Worm (Caenorhabditis elegans) whole organism, young adult: ENCODE measurements around the gene pha-1.
A peak's percentile ranks its signal among the peaks of the same experiment; 100 is the strongest.

Source experiments
- B0261.1 ChIP-seq: sonication (generic microtip); optimal IDR thresholded peaks from 2 replicates; lab custom pipeline; 2016; ENCODE audit warnings: mild to moderate bottlenecking, missing genetic modification characterization, moderate library complexity, missing compliant biosample characterization
- D2030.7 ChIP-seq: fragments of 200-800 bp; sonication (Bioruptor generic); IDR thresholded peaks from 2 replicates; pipeline ENCODE4 v1.3.6; 2022; ENCODE audit warnings: missing genetic modification reagents, missing genetic modification characterization, missing compliant biosample characterization
- F22D6.2 ChIP-seq: sonication (generic microtip); optimal IDR thresholded peaks from 2 replicates; lab custom pipeline; 2016; ENCODE audit warnings: mild to moderate bottlenecking, missing genetic modification characterization, missing compliant biosample characterization
- F57A8.1 ChIP-seq: fragments of 200-800 bp; sonication (Bioruptor generic); optimal IDR thresholded peaks from 2 replicates; lab custom pipeline; 2018; ENCODE audit warnings: mild to moderate bottlenecking, missing genetic modification characterization, moderate library complexity, missing compliant biosample characterization
- K11D2.4 ChIP-seq: fragments of 200-800 bp; sonication (Bioruptor generic); IDR thresholded peaks from 2 replicates; pipeline ENCODE4 v1.3.6; 2022; ENCODE audit warnings: missing genetic modification reagents, missing genetic modification characterization, missing compliant biosample characterization
- T07F8.4 ChIP-seq: sonication (generic microtip); optimal IDR thresholded peaks from 2 replicates; lab custom pipeline; 2016; ENCODE audit warnings: mild to moderate bottlenecking, missing genetic modification characterization, moderate library complexity, missing compliant biosample characterization
- Y67H2A.10 ChIP-seq: fragments of 200-800 bp; sonication (Bioruptor generic); conservative IDR thresholded peaks from 2 replicates; pipeline ENCODE4 v1.3.6; 2022; ENCODE audit warnings: missing genetic modification reagents, missing genetic modification characterization, missing compliant biosample characterization
- ZK185.1 ChIP-seq: sonication (generic microtip); optimal IDR thresholded peaks from 2 replicates; lab custom pipeline; 2016; ENCODE audit warnings: mild to moderate bottlenecking, missing genetic modification characterization, missing compliant biosample characterization; ENCODE audit not compliant: poor library complexity, severe bottlenecking
- akir-1 ChIP-seq: fragments of 200-800 bp; sonication (Bioruptor generic); optimal IDR thresholded peaks from 2 replicates; lab custom pipeline; 2018; ENCODE audit warnings: mild to moderate bottlenecking, missing genetic modification characterization, moderate library complexity, missing compliant biosample characterization
- ama-1 ChIP-seq, 3 experiments: fragments of 150-350 bp in 1 of 3; sonication (generic microtip) in 2 of 3; optimal IDR thresholded peaks; 2 replicates each; lab custom pipeline; 2014 to 2018; ENCODE audit warnings: missing biosample characterization in 2 of 3, missing genetic modification characterization in 2 of 3, missing genetic modification reagents in 2 of 3
- aptf-2 ChIP-seq: fragments of 200-800 bp; sonication (Bioruptor generic); conservative IDR thresholded peaks from 2 replicates; pipeline ENCODE4 v1.3.6; 2022; ENCODE audit warnings: missing genetic modification reagents, missing genetic modification characterization, missing compliant biosample characterization
- athp-1 ChIP-seq: sonication (generic microtip); optimal IDR thresholded peaks from 2 replicates; lab custom pipeline; 2017; ENCODE audit warnings: mild to moderate bottlenecking, missing genetic modification characterization, missing compliant biosample characterization
- attf-6 ChIP-seq: fragments of 200-800 bp; sonication (Bioruptor generic); IDR thresholded peaks from 2 replicates; pipeline ENCODE4 v1.3.6; 2022; ENCODE audit warnings: missing genetic modification reagents, missing genetic modification characterization, missing compliant biosample characterization
- bed-2 ChIP-seq: fragments of 200-800 bp; sonication (Bioruptor generic); IDR thresholded peaks from 2 replicates; pipeline ENCODE4 v1.3.6; 2022; ENCODE audit warnings: missing genetic modification reagents, missing genetic modification characterization, missing compliant biosample characterization
- ceh-100 ChIP-seq: fragments of 200-800 bp; sonication (Bioruptor generic); IDR thresholded peaks from 2 replicates; pipeline ENCODE4 v1.3.6; 2022; ENCODE audit warnings: missing genetic modification reagents, missing genetic modification characterization, missing compliant biosample characterization
- ceh-58 ChIP-seq: fragments of 200-800 bp; sonication (Bioruptor generic); IDR thresholded peaks from 2 replicates; pipeline ENCODE4 v1.3.6; 2022; ENCODE audit warnings: missing genetic modification characterization, missing compliant biosample characterization
- chd-7 ChIP-seq: sonication (generic microtip); optimal IDR thresholded peaks from 2 replicates; lab custom pipeline; 2016; ENCODE audit warnings: mild to moderate bottlenecking, missing genetic modification characterization, moderate library complexity, missing compliant biosample characterization
- dpl-1 ChIP-seq: fragments of 150-350 bp; optimal IDR thresholded peaks from 2 replicates; lab custom pipeline; 2014; ENCODE audit warnings: missing biosample characterization, missing genetic modification reagents, missing genetic modification characterization
- efl-1 ChIP-seq: fragments of 150-350 bp; optimal IDR thresholded peaks from 2 replicates; lab custom pipeline; 2014; ENCODE audit warnings: missing biosample characterization, missing genetic modification reagents, missing genetic modification characterization
- gei-17 ChIP-seq: fragments of 200-800 bp; sonication (Bioruptor generic); optimal IDR thresholded peaks from 2 replicates; lab custom pipeline; 2018; ENCODE audit warnings: mild to moderate bottlenecking, missing genetic modification characterization, missing compliant biosample characterization
- hlh-12 ChIP-seq: sonication (generic microtip); optimal IDR thresholded peaks from 2 replicates; lab custom pipeline; 2016; ENCODE audit warnings: missing genetic modification characterization, missing compliant biosample characterization
- hmg-20 ChIP-seq: fragments of 200-800 bp; sonication (Bioruptor generic); IDR thresholded peaks from 2 replicates; pipeline ENCODE4 v1.3.6; 2022; ENCODE audit warnings: missing genetic modification reagents, missing genetic modification characterization, missing compliant biosample characterization
- let-526 ChIP-seq: fragments of 200-800 bp; sonication (Bioruptor generic); IDR thresholded peaks from 2 replicates; pipeline ENCODE4 v1.3.6; 2022; ENCODE audit warnings: missing genetic modification reagents, missing genetic modification characterization, missing compliant biosample characterization
- let-607 ChIP-seq, 2 experiments: fragments of 200-800 bp in 1 of 2; sonication (Bioruptor generic) in 1 of 2; sonication (generic microtip) in 1 of 2; optimal IDR thresholded peaks; 2 replicates each; lab custom pipeline; 2016 to 2018; ENCODE audit warnings: mild to moderate bottlenecking in 2 of 2, missing compliant biosample characterization in 2 of 2, missing genetic modification characterization in 2 of 2, moderate library complexity in 2 of 2, missing genotype in 1 of 2
- lin-26 ChIP-seq: fragments of 200-800 bp; sonication (Bioruptor generic); IDR thresholded peaks from 2 replicates; pipeline ENCODE4 v1.3.6; 2022; ENCODE audit warnings: missing genetic modification reagents, missing genetic modification characterization, missing compliant biosample characterization
- lin-40 ChIP-seq: sonication (generic microtip); optimal IDR thresholded peaks from 2 replicates; lab custom pipeline; 2016; ENCODE audit warnings: missing genetic modification characterization, mild to moderate bottlenecking, missing compliant biosample characterization, missing genotype, missing genetic modification reagents
- lsl-1 ChIP-seq: fragments of 200-800 bp; sonication (Bioruptor generic); optimal IDR thresholded peaks from 2 replicates; lab custom pipeline; 2018; ENCODE audit warnings: mild to moderate bottlenecking, missing genetic modification characterization, moderate library complexity, missing compliant biosample characterization
- madf-10 ChIP-seq: sonication (generic microtip); optimal IDR thresholded peaks from 2 replicates; lab custom pipeline; 2016; ENCODE audit warnings: mild to moderate bottlenecking, missing genetic modification characterization, missing compliant biosample characterization
- madf-3 ChIP-seq: fragments of 200-800 bp; sonication (Bioruptor generic); IDR thresholded peaks from 2 replicates; pipeline ENCODE4 v1.3.6; 2022; ENCODE audit warnings: missing genetic modification reagents, missing genetic modification characterization, missing compliant biosample characterization
- madf-8 ChIP-seq: fragments of 200-800 bp; sonication (Bioruptor generic); conservative IDR thresholded peaks from 2 replicates; pipeline ENCODE4 v1.3.6; 2022; ENCODE audit warnings: missing genetic modification reagents, missing genetic modification characterization, missing compliant biosample characterization
- mcd-1 ChIP-seq: fragments of 200-800 bp; sonication (Bioruptor generic); IDR thresholded peaks from 2 replicates; pipeline ENCODE4 v1.3.6; 2022; ENCODE audit warnings: missing genetic modification reagents, missing genetic modification characterization, missing compliant biosample characterization
- mel-28 ChIP-seq: sonication (generic microtip); optimal IDR thresholded peaks from 2 replicates; lab custom pipeline; 2016; ENCODE audit warnings: borderline replicate concordance, mild to moderate bottlenecking, missing genetic modification characterization, missing compliant biosample characterization
- nfya-1 ChIP-seq: sonication (generic microtip); optimal IDR thresholded peaks from 2 replicates; lab custom pipeline; 2017; ENCODE audit warnings: antibody characterized with exemption, missing compliant biosample characterization, missing genetic modification characterization, borderline replicate concordance; ENCODE audit not compliant: insufficient read depth
- nfyb-1 ChIP-seq: fragments of 200-800 bp; sonication (Bioruptor generic); IDR thresholded peaks from 2 replicates; pipeline ENCODE4 v1.3.6; 2022; ENCODE audit warnings: missing genetic modification reagents, missing genetic modification characterization, missing compliant biosample characterization
- nhr-179 ChIP-seq: sonication (generic microtip); optimal IDR thresholded peaks from 2 replicates; lab custom pipeline; 2016; ENCODE audit warnings: mild to moderate bottlenecking, missing genetic modification characterization, missing compliant biosample characterization
- pbrm-1 ChIP-seq: fragments of 200-800 bp; sonication (Bioruptor generic); IDR thresholded peaks from 2 replicates; pipeline ENCODE4 v1.3.6; 2022; ENCODE audit warnings: missing genetic modification reagents, missing genetic modification characterization, missing compliant biosample characterization
- rcor-1 ChIP-seq: fragments of 200-800 bp; sonication (Bioruptor generic); IDR thresholded peaks from 2 replicates; pipeline ENCODE4 v1.3.6; 2022; ENCODE audit warnings: missing genetic modification reagents, missing genetic modification characterization, missing compliant biosample characterization
- repo-1 ChIP-seq: sonication (generic microtip); optimal IDR thresholded peaks from 2 replicates; lab custom pipeline; 2017; ENCODE audit warnings: mild to moderate bottlenecking, missing genetic modification characterization, missing compliant biosample characterization
- rpc-1 ChIP-seq, 2 experiments: fragments of 150-350 bp in 1 of 2; sonication (generic microtip) in 1 of 2; optimal IDR thresholded peaks; 2 replicates each; lab custom pipeline; 2014 to 2018; ENCODE audit warnings: missing biosample characterization in 1 of 2, missing genetic modification characterization in 1 of 2, missing genetic modification reagents in 1 of 2, missing genotype in 1 of 2
- unc-130 ChIP-seq: sonication (generic microtip); optimal IDR thresholded peaks from 2 replicates; lab custom pipeline; 2016; ENCODE audit warnings: missing genetic modification reagents, missing genetic modification characterization, missing compliant biosample characterization
- unc-62 ChIP-seq: fragments of 150-350 bp; optimal IDR thresholded peaks from 2 replicates; lab custom pipeline; 2014; ENCODE audit warnings: missing biosample characterization, missing genetic modification reagents, missing genetic modification characterization
- xnd-1 ChIP-seq: sonication (generic microtip); optimal IDR thresholded peaks from 2 replicates; lab custom pipeline; 2016; ENCODE audit warnings: missing genotype, missing genetic modification reagents, missing genetic modification characterization, missing compliant biosample characterization
- zfh-2 ChIP-seq: fragments of 200-800 bp; sonication (Bioruptor generic); conservative IDR thresholded peaks from 2 replicates; pipeline ENCODE4 v1.3.6; 2022; ENCODE audit warnings: missing genetic modification reagents, missing genetic modification characterization, missing compliant biosample characterization
- zim-3 ChIP-seq: sonication (generic microtip); optimal IDR thresholded peaks from 2 replicates; lab custom pipeline; 2017; ENCODE audit warnings: mild to moderate bottlenecking, missing genetic modification characterization, moderate library complexity, missing compliant biosample characterization
- ztf-18 ChIP-seq: sonication (generic microtip); optimal IDR thresholded peaks from 2 replicates; lab custom pipeline; 2016; ENCODE audit warnings: missing genotype, mild to moderate bottlenecking, missing genetic modification characterization, missing compliant biosample characterization
- ztf-26 ChIP-seq: sonication (generic microtip); optimal IDR thresholded peaks from 2 replicates; lab custom pipeline; 2017; ENCODE audit warnings: missing genetic modification characterization, missing compliant biosample characterization
- ztf-6 ChIP-seq: fragments of 200-800 bp; sonication (Bioruptor generic); IDR thresholded peaks from 2 replicates; pipeline ENCODE4 v1.3.6; 2022; ENCODE audit warnings: missing genetic modification reagents, missing genetic modification characterization, missing compliant biosample characterization

The pha-1 gene

ce11 chrIII:11090112-11090648 lies 41.4 kb upstream of the pha-1 start (continued):
- peak; percentile 39 for TF ChIP-seq efl-1 (GFP tag; lab: Kevin White, UChicago)
- TF ChIP-seq D2030.7, result peak; percentile 89
- peak; percentile 3 for TF ChIP-seq mel-28 (tag; lab: Kevin White, UChicago)
- TF ChIP-seq unc-62 (GFP tag; lab: Kevin White, UChicago), result no peak
- TF ChIP-seq repo-1, result peak; percentile 75
- peak; percentile 75 for TF ChIP-seq rcor-1 (GFP tag; lab: Robert Waterston, UW)
- TF ChIP-seq ztf-6, result no peak
- TF ChIP-seq ceh-58 (GFP tag; lab: Robert Waterston, UW), result 0 out of 2 replicates have a peak, but pooled peaks have one; percentile 27
- TF ChIP-seq athp-1 (tag; lab: Kevin White, UChicago), result peak; percentile 34
- 0 out of 2 replicates have a peak, but pooled peaks have one; percentile 62 for TF ChIP-seq madf-3 (GFP tag; lab: Robert Waterston, UW)
- TF ChIP-seq attf-6, result peak; percentile 96
- TF ChIP-seq dpl-1 (GFP tag; lab: Kevin White, UChicago), result no peak
- TF ChIP-seq nfyb-1 (GFP tag; lab: Robert Waterston, UW), result peak; percentile 68
- peak; percentile 97 for TF ChIP-seq ama-1 (optimal IDR thresholded peaks at IDR 0.05; lab: Kevin White, UChicago)
- no peak for TF ChIP-seq ama-1 (GFP tag; optimal IDR thresholded peaks at IDR 0.05; lab: Kevin White, UChicago)
- TF ChIP-seq ZK185.1, result peak; percentile 36
- TF ChIP-seq lsl-1, result peak; percentile 56
- TF ChIP-seq madf-10 (tag; lab: Kevin White, UChicago), result no peak
- TF ChIP-seq let-607 (tag; optimal IDR thresholded peaks at IDR 0.05; lab: Kevin White, UChicago), result no peak
- no peak; the same call in 1 of the 2 replicates for TF ChIP-seq zfh-2 (GFP tag; lab: Robert Waterston, UW)
- no peak for TF ChIP-seq let-526 (GFP tag; lab: Robert Waterston, UW)
- TF ChIP-seq lin-26 (GFP tag; lab: Robert Waterston, UW), result 0 out of 2 replicates have a peak, but pooled peaks have one; percentile 68
- TF ChIP-seq hmg-20 (GFP tag; lab: Robert Waterston, UW), result 0 out of 2 replicates have a peak, but pooled peaks have one; percentile 47
- peak; percentile 56 for TF ChIP-seq madf-8 (GFP tag; lab: Robert Waterston, UW)
- peak; percentile 24 for TF ChIP-seq lin-40
- TF ChIP-seq xnd-1 (tag; lab: Kevin White, UChicago), result peak; percentile 28
- 0 out of 2 replicates have a peak, but pooled peaks have one; percentile 34 for TF ChIP-seq aptf-2 (GFP tag; lab: Robert Waterston, UW)
- peak; percentile 26 for TF ChIP-seq ztf-26 (tag; lab: Kevin White, UChicago)
- no peak for TF ChIP-seq akir-1 (GFP tag; lab: Kevin White, UChicago)
- peak; percentile 79 for TF ChIP-seq chd-7 (tag; lab: Kevin White, UChicago)
- TF ChIP-seq ztf-18 (tag; lab: Kevin White, UChicago), result peak; percentile 2
- TF ChIP-seq ceh-100 (GFP tag; lab: Robert Waterston, UW), result peak; percentile 90
- TF ChIP-seq hlh-12, result no peak
- TF ChIP-seq unc-130 (GFP tag; lab: Kevin White, UChicago), result peak; percentile 52
- TF ChIP-seq mcd-1 (GFP tag; lab: Robert Waterston, UW), result peak; percentile 62
- no peak for TF ChIP-seq T07F8.4 (tag; lab: Kevin White, UChicago)
- no peak for TF ChIP-seq rpc-1 (optimal IDR thresholded peaks at IDR 0.05; lab: Kevin White, UChicago)
- TF ChIP-seq rpc-1 (tag; optimal IDR thresholded peaks at IDR 0.05; lab: Kevin White, UChicago), result no peak
- no peak for TF ChIP-seq F57A8.1
- no peak for TF ChIP-seq bed-2 (GFP tag; lab: Robert Waterston, UW)
- TF ChIP-seq Y67H2A.10 (GFP tag; lab: Robert Waterston, UW), result no peak
- TF ChIP-seq zim-3, result peak; percentile 27
- no peak for TF ChIP-seq K11D2.4 (GFP tag; lab: Robert Waterston, UW)
- TF ChIP-seq nfya-1, result no peak
- peak; percentile 92 for TF ChIP-seq pbrm-1 (GFP tag; lab: Robert Waterston, UW)
- TF ChIP-seq F22D6.2 (tag; lab: Kevin White, UChicago), result no peak
- TF ChIP-seq gei-17 (GFP tag; lab: Kevin White, UChicago), result peak; percentile 51
- TF ChIP-seq B0261.1 (tag; lab: Kevin White, UChicago), result no peak
- no peak for TF ChIP-seq nhr-179 (tag; lab: Kevin White, UChicago)
